Worm (Caenorhabditis elegans) whole organism, young adult: ENCODE results near the gene Y43F8B.29.

Experiments used
- K12H6.12 ChIP-seq: fragments of 200-800 bp; sonication (Bioruptor generic); optimal IDR thresholded peaks from 2 replicates; lab custom pipeline; 2018; ENCODE audit warnings: mild to moderate bottlenecking, missing genetic modification characterization, missing compliant biosample characterization
- ama-1 ChIP-seq, 3 experiments: fragments of 150-350 bp in 1 of 3; sonication (generic microtip) in 2 of 3; optimal IDR thresholded peaks; 2 replicates each; lab custom pipeline; 2014 to 2018; ENCODE audit warnings: missing biosample characterization in 2 of 3, missing genetic modification characterization in 2 of 3, missing genetic modification reagents in 2 of 3
- lag-1 ChIP-seq: fragments of 200-800 bp; sonication (Bioruptor generic); IDR thresholded peaks from 2 replicates; pipeline ENCODE4 v1.3.6; 2022; ENCODE audit warnings: missing genetic modification reagents, missing genetic modification characterization, missing compliant biosample characterization
- lin-40 ChIP-seq: sonication (generic microtip); optimal IDR thresholded peaks from 2 replicates; lab custom pipeline; 2016; ENCODE audit warnings: missing genetic modification characterization, mild to moderate bottlenecking, missing compliant biosample characterization, missing genotype, missing genetic modification reagents
- madf-3 ChIP-seq: fragments of 200-800 bp; sonication (Bioruptor generic); IDR thresholded peaks from 2 replicates; pipeline ENCODE4 v1.3.6; 2022; ENCODE audit warnings: missing genetic modification reagents, missing genetic modification characterization, missing compliant biosample characterization
- madf-8 ChIP-seq: fragments of 200-800 bp; sonication (Bioruptor generic); conservative IDR thresholded peaks from 2 replicates; pipeline ENCODE4 v1.3.6; 2022; ENCODE audit warnings: missing genetic modification reagents, missing genetic modification characterization, missing compliant biosample characterization
- pbrm-1 ChIP-seq: fragments of 200-800 bp; sonication (Bioruptor generic); IDR thresholded peaks from 2 replicates; pipeline ENCODE4 v1.3.6; 2022; ENCODE audit warnings: missing genetic modification reagents, missing genetic modification characterization, missing compliant biosample characterization
- sea-2 ChIP-seq: fragments of 200-800 bp; sonication (Bioruptor generic); IDR thresholded peaks from 2 replicates; pipeline ENCODE4 v1.3.6; 2022; ENCODE audit warnings: missing genetic modification characterization, missing compliant biosample characterization
- snpc-4 ChIP-seq, 5 experiments: fragments of 150-350 bp in 1 of 5; sonication (generic microtip) in 4 of 5; optimal IDR thresholded peaks; 2 replicates each; lab custom pipeline; 2014 to 2018; ENCODE audit warnings: missing genetic modification characterization in 5 of 5, missing biosample characterization in 3 of 5, antibody characterized with exemption in 2 of 5, mild to moderate bottlenecking in 2 of 5, missing compliant biosample characterization in 2 of 5, missing genotype in 2 of 5, moderate library complexity in 2 of 5, missing genetic modification reagents in 1 of 5
- unc-62 ChIP-seq: fragments of 150-350 bp; optimal IDR thresholded peaks from 2 replicates; lab custom pipeline; 2014; ENCODE audit warnings: missing biosample characterization, missing genetic modification reagents, missing genetic modification characterization
- xnd-1 ChIP-seq: sonication (generic microtip); optimal IDR thresholded peaks from 2 replicates; lab custom pipeline; 2016; ENCODE audit warnings: missing genotype, missing genetic modification reagents, missing genetic modification characterization, missing compliant biosample characterization

DNA sequence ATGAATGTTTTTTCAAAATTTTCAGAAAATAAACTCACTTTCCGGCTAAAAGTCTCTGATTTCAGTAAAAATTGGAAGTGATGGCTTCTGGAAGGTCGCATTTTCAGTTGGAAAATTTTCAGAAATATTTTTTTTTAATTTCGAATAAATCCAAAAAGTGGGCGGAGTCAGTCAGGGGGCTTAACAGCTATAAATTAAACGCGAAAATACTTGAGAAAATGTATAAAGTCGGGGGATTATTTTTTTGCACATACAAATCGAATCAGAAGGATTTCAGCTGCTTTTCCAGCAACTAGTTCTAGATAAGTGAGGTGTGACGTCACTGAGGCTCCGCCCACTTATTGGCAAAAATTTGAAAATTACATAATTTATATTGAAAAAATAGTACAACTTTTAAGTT, 41.6 kb downstream of the Y43F8B.29 start, which contains the start of gene Y43F8B.2:
- TF ChIP-seq lag-1 (GFP tag; lab: Robert Waterston, UW) (no peak), lin-40 (tag; lab: Kevin White, UChicago) (no peak), K12H6.12 (tag; lab: Kevin White, UChicago) (no peak), madf-8 (GFP tag; lab: Robert Waterston, UW) (no peak), ama-1 (optimal IDR thresholded peaks at IDR 0.05; lab: Kevin White, UChicago) (no peak), ama-1 (GFP tag; optimal IDR thresholded peaks at IDR 0.05; lab: Kevin White, UChicago) (no peak), unc-62 (GFP tag; lab: Kevin White, UChicago) (no peak), pbrm-1 (GFP tag; lab: Robert Waterston, UW) (no peak), xnd-1 (tag; lab: Kevin White, UChicago) (no peak), snpc-4 (GFP tag; optimal IDR thresholded peaks at IDR 0.05; lab: Kevin White, UChicago) (no peak), snpc-4 (tag; optimal IDR thresholded peaks at IDR 0.05; lab: Kevin White, UChicago) (no peak), madf-3 (no peak), sea-2 (no peak)
